Fruit fly (Drosophila melanogaster) Kc167 (cell line): ENCODE results near the gene CG43993.

Experiments used
- Myc ChIP-seq: fragments of >200 bp; optimal IDR thresholded peaks from 2 replicates; lab custom pipeline; 2017; ENCODE audit warnings: missing external identifiers
- Sin3A ChIP-seq: fragments of >200 bp; optimal IDR thresholded peaks from 2 replicates; lab custom pipeline; 2018; ENCODE audit warnings: missing external identifiers
- h ChIP-seq: fragments of >200 bp; optimal IDR thresholded peaks from 3 replicates; lab custom pipeline; 2018; ENCODE audit warnings: missing external identifiers
- insv ChIP-seq: fragments of >200 bp; optimal IDR thresholded peaks from 3 replicates; lab custom pipeline; 2018; ENCODE audit warnings: missing external identifiers
- psq ChIP-seq: fragments of >200 bp; optimal IDR thresholded peaks from 2 replicates; lab custom pipeline; 2017; ENCODE audit warnings: missing external identifiers
- ttk ChIP-seq: sonication (Bioruptor generic); optimal IDR thresholded peaks from 2 replicates; lab custom pipeline; 2017; ENCODE audit warnings: missing external identifiers

Gene CG43993

DNA sequence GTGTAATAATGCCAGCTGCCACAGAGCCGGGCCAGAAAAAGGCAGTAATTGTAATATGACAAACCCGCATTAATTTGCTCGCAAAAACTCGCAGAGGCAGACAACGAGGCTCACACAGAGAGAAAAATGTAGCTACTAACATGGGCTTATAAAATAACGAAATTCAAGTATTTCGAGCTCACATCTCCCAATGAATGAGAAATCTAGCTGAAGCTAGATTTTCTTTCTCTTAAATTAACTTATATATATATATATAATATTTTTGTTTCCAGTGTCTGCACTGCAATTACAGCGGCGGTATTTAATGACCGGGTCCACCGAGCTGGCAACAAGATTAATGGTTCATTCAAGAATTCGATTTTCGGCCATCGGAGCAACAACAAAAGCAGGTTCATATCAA lies 16.2 kb upstream of the CG43993 start:
- TF ChIP-seq Myc (lab: Kevin White, UChicago) (no peak), Sin3A (lab: Kevin White, UChicago) (no peak), psq (no peak), h (lab: Kevin White, UChicago) (no peak), ttk (lab: Kevin White, UChicago) (no peak), insv (lab: Kevin White, UChicago) (no peak)

DNA sequence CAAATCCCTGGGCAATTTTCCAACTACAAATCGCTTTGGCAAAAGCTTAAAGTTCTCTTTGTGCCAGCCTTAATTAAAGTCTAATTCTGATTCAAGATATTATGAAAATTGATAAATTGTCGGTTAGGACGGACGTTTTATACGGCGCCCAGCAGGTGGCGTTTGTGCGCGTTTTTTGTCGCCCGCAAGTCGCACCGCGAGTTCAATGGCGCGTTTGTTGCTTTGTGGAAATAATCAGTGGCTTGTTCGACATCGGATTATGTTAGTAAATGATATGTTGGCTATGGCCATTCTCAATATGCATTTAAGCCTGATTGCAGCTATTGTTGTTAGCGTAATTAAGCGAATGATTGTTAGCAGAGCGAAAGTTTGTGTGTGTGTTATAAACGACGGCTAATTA lies 10.5 kb upstream of the CG43993 start:
- TF ChIP-seq h (lab: Kevin White, UChicago) (no peak), ttk (lab: Kevin White, UChicago) (no peak), Myc (lab: Kevin White, UChicago) (no peak)

DNA sequence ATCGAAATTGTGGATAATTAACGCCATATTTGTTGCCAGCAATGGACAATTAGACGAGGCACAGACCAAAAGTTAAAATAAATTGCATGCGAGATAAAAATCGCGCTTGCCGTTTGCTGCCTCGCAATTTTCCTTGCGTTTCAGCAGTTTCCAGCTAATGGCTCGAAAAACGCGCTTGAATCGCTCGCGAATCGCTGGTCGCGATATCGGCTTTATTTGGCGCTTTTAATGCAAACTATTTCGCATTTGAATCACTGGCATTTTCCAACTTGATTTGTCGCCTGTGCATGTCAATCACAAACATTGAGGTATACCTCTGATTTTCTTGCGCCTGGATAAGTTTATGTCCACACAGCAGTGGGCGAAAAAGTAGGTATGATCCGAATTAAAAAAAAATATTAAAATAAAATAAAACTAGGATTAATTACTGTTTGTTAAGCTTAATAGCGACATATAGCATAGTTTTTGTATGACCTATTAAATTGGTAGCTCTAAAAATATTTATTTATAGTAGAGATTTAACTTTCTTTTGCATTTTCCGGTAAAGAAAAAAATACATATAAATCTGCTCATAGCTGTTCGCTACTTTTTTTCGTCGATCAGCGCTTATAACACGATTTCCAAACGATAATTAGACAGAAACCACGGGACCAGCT lies 9.1 kb upstream of the CG43993 start:
- TF ChIP-seq Myc (lab: Kevin White, UChicago) = no peak
- TF ChIP-seq Sin3A (lab: Kevin White, UChicago) = no peak
- TF ChIP-seq insv (lab: Kevin White, UChicago) = no peak
- TF ChIP-seq psq = no peak
- no peak for TF ChIP-seq ttk (lab: Kevin White, UChicago)
- no peak for TF ChIP-seq h (lab: Kevin White, UChicago)

DNA sequence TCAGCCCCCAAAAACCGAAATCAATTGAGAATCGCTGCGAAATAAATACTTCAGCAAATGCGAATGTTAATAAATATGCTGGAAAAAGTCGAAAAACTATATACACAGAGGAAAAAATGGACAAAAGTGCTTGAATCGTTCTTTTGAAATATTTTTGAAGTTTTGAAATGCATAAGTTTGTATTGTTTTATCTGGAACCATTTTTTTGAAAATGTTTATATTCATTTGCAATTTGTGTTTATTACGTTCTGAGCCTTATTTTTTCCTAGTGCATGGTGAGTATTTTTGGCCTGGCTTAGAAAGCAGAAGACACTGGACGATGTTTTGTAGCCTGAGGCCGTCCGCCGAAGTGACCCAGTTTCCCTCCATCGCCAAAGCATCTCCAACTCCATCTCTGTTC lies 7.4 kb upstream of the CG43993 start:
- TF ChIP-seq psq (no peak), h (lab: Kevin White, UChicago) (no peak)

DNA sequence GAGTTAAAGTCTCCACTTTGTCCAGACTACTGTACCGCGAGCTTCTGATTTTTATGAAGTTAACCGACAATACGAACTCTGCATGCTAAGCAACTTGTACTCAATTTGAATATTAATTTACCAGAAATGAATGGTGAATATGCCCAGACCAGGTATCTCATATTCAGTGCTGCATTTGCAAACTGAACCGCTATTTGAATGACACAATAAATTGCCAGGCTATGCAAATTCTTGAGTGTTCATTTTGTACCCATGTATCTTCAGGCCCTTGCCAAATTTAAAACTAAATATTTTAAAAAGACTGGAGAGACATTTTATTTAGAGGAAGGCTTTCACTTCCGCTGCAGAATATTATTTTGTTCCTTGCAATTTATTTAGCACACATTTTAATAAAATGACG lies 4.4 kb upstream of the CG43993 start:
- no peak for TF ChIP-seq Myc (lab: Kevin White, UChicago)
- no peak for TF ChIP-seq ttk (lab: Kevin White, UChicago)
- no peak for TF ChIP-seq insv (lab: Kevin White, UChicago)
- TF ChIP-seq psq = no peak
- TF ChIP-seq Sin3A (lab: Kevin White, UChicago) = no peak
- TF ChIP-seq h (lab: Kevin White, UChicago) = no peak

DNA sequence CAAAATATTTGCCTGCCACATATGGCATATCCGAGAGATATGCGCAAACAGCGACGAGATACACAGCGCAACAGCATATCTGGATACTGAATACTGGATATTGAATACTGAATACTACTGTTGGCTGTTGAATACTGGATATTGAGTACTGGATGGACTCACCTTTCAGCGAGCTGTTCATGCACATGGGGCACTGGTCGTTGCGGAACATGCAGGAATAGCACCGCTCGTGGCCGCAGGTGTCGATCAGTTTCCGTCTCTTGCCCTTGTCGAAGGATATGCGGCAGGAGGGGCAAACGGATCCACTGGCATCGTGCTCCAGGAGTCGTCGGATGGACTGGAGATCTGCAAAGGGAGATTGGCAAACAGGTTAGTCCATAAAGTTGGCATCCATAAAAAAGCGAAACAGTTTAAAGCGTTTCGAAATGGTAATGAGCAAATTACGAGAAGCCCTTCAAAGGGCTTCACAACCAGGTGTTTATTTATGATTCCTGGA lies 3.8 kb upstream of the CG43993 start:
- TF ChIP-seq h (lab: Kevin White, UChicago) = no peak
- TF ChIP-seq Sin3A (lab: Kevin White, UChicago) = no peak

DNA sequence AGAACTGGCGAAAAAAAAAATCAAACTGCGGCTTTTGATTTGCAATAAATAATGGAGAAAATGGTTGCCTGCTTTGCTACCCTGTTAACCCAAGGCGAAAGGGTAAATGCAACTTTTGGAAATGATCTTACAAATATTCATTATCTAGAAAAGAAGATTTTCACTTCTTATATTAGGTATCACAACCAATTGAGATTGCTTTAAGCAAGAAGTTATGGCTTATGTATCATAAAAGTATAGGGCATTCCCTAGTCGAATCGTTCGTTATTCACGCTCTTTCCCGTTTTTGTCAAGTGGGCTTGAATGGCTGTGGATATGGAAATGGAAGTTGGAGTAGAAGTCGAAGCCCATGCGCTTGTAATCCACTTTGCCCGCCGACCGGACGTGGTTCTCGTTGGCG lies 1.8 kb upstream of the CG43993 start:
- TF ChIP-seq ttk (lab: Kevin White, UChicago) (no peak), insv (lab: Kevin White, UChicago) (no peak), psq (no peak), h (lab: Kevin White, UChicago) (no peak), Sin3A (lab: Kevin White, UChicago) (no peak)

DNA sequence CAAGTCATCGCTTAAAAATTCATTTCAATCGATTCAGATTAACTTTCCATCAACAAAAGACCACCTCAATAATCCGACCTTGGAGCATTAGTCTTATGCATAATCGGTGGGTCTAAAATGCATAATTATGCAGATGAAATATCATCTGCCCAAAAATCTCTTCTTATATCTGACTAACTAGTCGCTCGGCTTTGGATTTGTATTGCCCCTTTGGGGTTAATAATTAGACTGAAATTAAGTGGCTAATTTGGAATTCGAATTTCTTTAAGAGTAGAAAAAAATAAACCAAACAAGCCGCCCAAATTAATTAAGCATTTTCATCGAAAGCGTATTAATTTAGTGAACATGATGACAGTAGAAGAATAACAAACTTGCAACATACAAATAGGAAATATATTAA lies 4.3 kb downstream of the CG43993 start:
- TF ChIP-seq Sin3A (lab: Kevin White, UChicago) = no peak
- TF ChIP-seq h (lab: Kevin White, UChicago) = no peak
- no peak for TF ChIP-seq ttk (lab: Kevin White, UChicago)
- no peak for TF ChIP-seq insv (lab: Kevin White, UChicago)
- no peak for TF ChIP-seq Myc (lab: Kevin White, UChicago)
- no peak for TF ChIP-seq psq

DNA sequence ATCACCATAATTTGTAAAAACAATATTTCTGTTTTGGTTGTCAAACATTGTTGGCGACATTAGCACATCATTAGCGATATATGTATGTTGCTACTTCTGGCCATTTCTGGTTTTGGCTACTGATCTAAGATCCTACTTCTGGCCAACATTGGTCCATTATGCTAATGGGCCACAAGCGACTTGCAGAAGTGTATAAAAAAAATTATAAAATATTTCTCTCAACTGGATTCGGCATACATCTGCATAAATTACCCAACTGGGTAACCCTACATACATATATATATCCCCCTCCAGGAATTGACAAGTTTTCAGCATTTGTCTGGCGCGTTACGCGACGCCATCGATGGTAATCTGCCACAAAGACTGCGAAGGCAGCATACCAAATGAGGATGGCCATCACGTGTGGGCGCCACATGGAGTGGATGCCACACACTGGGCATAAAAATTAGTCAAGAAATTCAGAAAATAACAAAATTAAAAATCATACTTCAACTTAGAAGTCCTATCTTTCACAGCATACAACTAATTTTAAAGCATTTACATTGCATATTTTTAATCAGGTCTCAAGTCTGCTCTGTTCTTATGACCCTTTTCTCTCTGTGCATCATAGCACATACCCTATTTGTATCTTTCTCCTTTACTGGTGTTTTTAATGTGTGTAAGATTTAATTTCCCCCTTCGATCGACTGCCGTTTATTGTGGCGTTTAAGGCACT lies 5.2 kb downstream of the CG43993 start:
- TF ChIP-seq Sin3A (lab: Kevin White, UChicago) (no peak), insv (lab: Kevin White, UChicago) (no peak), ttk (lab: Kevin White, UChicago) (no peak), h (lab: Kevin White, UChicago) (no peak), psq (no peak), Myc (lab: Kevin White, UChicago) (no peak)

DNA sequence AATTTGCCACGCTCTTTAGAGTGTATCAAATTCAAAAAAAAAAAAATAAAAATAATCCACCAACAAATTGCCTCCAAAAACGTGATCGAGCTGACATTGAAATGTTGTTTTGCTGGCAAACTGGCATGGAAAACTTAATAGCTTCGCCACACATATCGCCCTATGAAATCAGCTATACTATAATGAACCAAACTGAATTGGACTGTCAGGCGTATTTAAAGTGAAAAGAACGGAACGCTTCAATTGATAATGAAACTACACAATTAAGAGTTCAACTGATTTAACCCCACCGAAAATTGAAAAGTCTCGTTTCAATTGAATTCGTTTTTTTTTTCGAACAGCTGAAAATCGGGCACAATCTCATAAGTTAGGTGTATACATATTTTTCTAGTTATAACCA lies 6.7 kb downstream of the CG43993 start:
- no peak for TF ChIP-seq h (lab: Kevin White, UChicago)
- TF ChIP-seq psq = no peak
- no peak for TF ChIP-seq insv (lab: Kevin White, UChicago)
- TF ChIP-seq ttk (lab: Kevin White, UChicago) = no peak
- TF ChIP-seq Sin3A (lab: Kevin White, UChicago) = no peak
- TF ChIP-seq Myc (lab: Kevin White, UChicago) = no peak

DNA sequence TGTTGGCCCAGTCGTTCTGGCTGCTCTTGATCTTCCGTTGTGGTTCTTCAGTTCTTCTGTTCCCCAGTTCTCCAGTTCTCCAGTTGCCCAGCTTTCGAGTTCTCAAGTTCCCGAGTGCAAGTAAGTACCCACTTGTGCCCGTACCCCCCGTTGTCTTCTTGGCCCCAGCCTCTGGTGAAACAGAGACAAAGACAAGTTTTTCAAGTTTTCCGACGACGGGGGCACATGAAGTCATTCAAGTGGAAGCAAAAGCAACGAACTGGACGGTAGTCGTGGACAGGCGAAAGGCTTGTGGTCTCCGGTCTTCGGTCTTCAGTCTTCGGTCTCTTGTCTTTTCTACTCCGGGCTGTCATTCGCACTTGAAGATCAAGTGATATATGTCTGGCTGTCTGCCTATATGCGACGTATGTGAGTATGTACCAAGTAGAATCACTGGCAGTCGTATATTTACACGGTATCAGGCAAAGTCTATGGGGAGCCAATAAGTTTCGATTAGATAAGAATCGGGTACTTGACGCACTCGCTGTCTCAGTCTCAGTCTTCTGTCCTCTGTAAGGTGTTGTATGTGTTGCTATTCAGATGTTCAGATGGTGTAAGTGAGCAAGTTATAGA lies 8.1 kb downstream of the CG43993 start:
- no peak for TF ChIP-seq psq
- TF ChIP-seq insv (lab: Kevin White, UChicago) = no peak
- no peak for TF ChIP-seq Myc (lab: Kevin White, UChicago)
- TF ChIP-seq ttk (lab: Kevin White, UChicago) = no peak
- TF ChIP-seq h (lab: Kevin White, UChicago) = no peak
- no peak for TF ChIP-seq Sin3A (lab: Kevin White, UChicago)

DNA sequence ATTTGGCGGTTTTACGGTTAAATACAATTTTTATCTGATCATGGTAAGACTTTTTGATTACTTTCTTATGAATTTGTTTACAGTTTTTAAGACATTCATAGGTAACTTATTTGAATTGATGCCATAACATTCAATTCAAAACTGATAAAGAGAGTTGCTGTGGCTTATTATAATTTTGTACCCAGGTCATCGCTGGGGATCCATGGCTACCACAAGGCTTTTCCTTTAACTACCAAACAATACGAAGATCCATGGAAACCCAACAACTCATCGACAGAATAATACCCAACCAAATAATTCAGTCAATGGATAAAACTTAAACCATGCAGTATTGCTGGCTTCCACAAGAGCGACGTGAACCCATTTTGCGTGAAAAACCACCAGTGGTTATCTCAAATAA lies 9.7 kb downstream of the CG43993 start, which contains the start of gene CG6793:
Gene CG6793, plus strand, starts transcription at position 301 of the 400 bp plus-strand sequence.
- TF ChIP-seq ttk (lab: Kevin White, UChicago) (no peak), Myc (lab: Kevin White, UChicago) (no peak), h (lab: Kevin White, UChicago) (no peak), psq (no peak), insv (lab: Kevin White, UChicago) (no peak), Sin3A (lab: Kevin White, UChicago) (no peak)
